Worm (Caenorhabditis elegans) whole organism, midembryonic: ENCODE measurements around the gene F38B2.6.

Experiments
- flt-1 ChIP-seq: fragments of 200-800 bp; sonication (Bioruptor generic); IDR thresholded peaks from 2 replicates; pipeline ENCODE4 v1.3.6; 2022; ENCODE audit warnings: missing genetic modification characterization, missing compliant biosample characterization
- med-1 ChIP-seq: sonication (generic microtip); optimal IDR thresholded peaks from 2 replicates; lab custom pipeline; 2017; ENCODE audit warnings: missing genetic modification characterization, mild to moderate bottlenecking, missing compliant biosample characterization, antibody characterized with exemption, missing genetic modification reagents; ENCODE audit not compliant: insufficient read depth

ce11 chrX:11305773-11306172 is 24.7 kb upstream of the F38B2.6 start, which contains the start of gene F08G12.1:
- TF ChIP-seq flt-1 (GFP tag; lab: Robert Waterston, UW) (no peak), med-1 (GFP tag; lab: Kevin White, UChicago) (no peak)
